Worm (Caenorhabditis elegans) whole organism, L1 larva: ENCODE results near the gene EEED8.12.

Experiments
- C16A3.4 ChIP-seq: fragments of 150-350 bp; optimal IDR thresholded peaks from 2 replicates; lab custom pipeline; 2014; ENCODE audit warnings: missing biosample characterization, missing genetic modification characterization
- C34B4.2 ChIP-seq: sonication (generic microtip); optimal IDR thresholded peaks from 2 replicates; lab custom pipeline; 2017; ENCODE audit warnings: mild to moderate bottlenecking, missing genetic modification characterization, missing compliant biosample characterization
- blmp-1 ChIP-seq: fragments of 150-350 bp; optimal IDR thresholded peaks from 2 replicates; lab custom pipeline; 2014; ENCODE audit warnings: missing biosample characterization, missing genetic modification characterization
- ceh-82 ChIP-seq, 3 experiments: fragments of 150-350 bp in 1 of 3; sonication (generic microtip) in 2 of 3; optimal IDR thresholded peaks; 2 replicates each; lab custom pipeline; 2014 to 2017; ENCODE audit warnings: missing biosample characterization in 3 of 3, missing genetic modification characterization in 3 of 3
- efl-3 ChIP-seq: fragments of 200-800 bp; sonication (Bioruptor generic); optimal IDR thresholded peaks from 2 replicates; lab custom pipeline; 2018; ENCODE audit warnings: mild to moderate bottlenecking, missing genetic modification characterization, missing compliant biosample characterization
- egl-13 ChIP-seq: sonication (generic microtip); optimal IDR thresholded peaks from 2 replicates; lab custom pipeline; 2016; ENCODE audit warnings: missing genotype, missing genetic modification reagents, missing genetic modification characterization, missing compliant biosample characterization
- egl-27 ChIP-seq, 2 experiments: fragments of 150-350 bp in 1 of 2; sonication (generic microtip); optimal IDR thresholded peaks; 3 replicates each; lab custom pipeline; 2017 to 2018; ENCODE audit warnings: missing biosample characterization in 2 of 2, missing genetic modification characterization in 2 of 2, missing genetic modification reagents in 2 of 2
- fkh-10 ChIP-seq: sonication (generic microtip); optimal IDR thresholded peaks from 2 replicates; lab custom pipeline; 2017; ENCODE audit warnings: missing biosample characterization, missing genetic modification reagents, missing genetic modification characterization
- grh-1 ChIP-seq: fragments of 200-800 bp; sonication (Bioruptor generic); IDR thresholded peaks from 2 replicates; pipeline ENCODE4 v1.3.6; 2022; ENCODE audit warnings: missing genetic modification reagents, missing genetic modification characterization, missing compliant biosample characterization
- irx-1 ChIP-seq: sonication (generic microtip); optimal IDR thresholded peaks from 2 replicates; lab custom pipeline; 2016; ENCODE audit warnings: missing genetic modification characterization, missing compliant biosample characterization
- isw-1 ChIP-seq: fragments of 200-800 bp; sonication (Bioruptor generic); IDR thresholded peaks from 2 replicates; pipeline ENCODE4 v1.3.6; 2022; ENCODE audit warnings: missing genetic modification characterization, missing compliant biosample characterization
- jun-1 ChIP-seq: fragments of 150-350 bp; optimal IDR thresholded peaks from 2 replicates; lab custom pipeline; 2014; ENCODE audit warnings: missing biosample characterization, missing genetic modification reagents, missing genetic modification characterization
- lin-14 ChIP-seq: fragments of 200-800 bp; sonication (Bioruptor generic); optimal IDR thresholded peaks from 2 replicates; lab custom pipeline; 2018; ENCODE audit warnings: mild to moderate bottlenecking, missing genetic modification characterization, moderate library complexity, missing compliant biosample characterization
- lsy-2 ChIP-seq, 2 experiments: fragments of 150-350 bp; optimal IDR thresholded peaks; 2 replicates each; lab custom pipeline; 2014; ENCODE audit warnings: missing biosample characterization in 2 of 2, missing genetic modification characterization in 2 of 2
- mep-1 ChIP-seq: fragments of 150-350 bp; optimal IDR thresholded peaks from 2 replicates; lab custom pipeline; 2014; ENCODE audit warnings: missing biosample characterization, missing genetic modification characterization
- nhr-20 ChIP-seq: sonication (generic microtip); optimal IDR thresholded peaks from 2 replicates; lab custom pipeline; 2016; ENCODE audit warnings: mild to moderate bottlenecking, missing genetic modification characterization, missing compliant biosample characterization
- nhr-47 ChIP-seq: sonication (generic microtip); optimal IDR thresholded peaks from 2 replicates; lab custom pipeline; 2016; ENCODE audit warnings: mild to moderate bottlenecking, missing genetic modification characterization, moderate library complexity, missing compliant biosample characterization
- nhr-71 ChIP-seq: sonication (generic microtip); optimal IDR thresholded peaks from 2 replicates; lab custom pipeline; 2016; ENCODE audit warnings: mild to moderate bottlenecking, missing genetic modification characterization, moderate library complexity, missing compliant biosample characterization
- pag-3 ChIP-seq: sonication (generic microtip); optimal IDR thresholded peaks from 2 replicates; lab custom pipeline; 2017; ENCODE audit warnings: missing genetic modification characterization, mild to moderate bottlenecking, missing compliant biosample characterization, antibody characterized with exemption, borderline replicate concordance; ENCODE audit not compliant: insufficient read depth
- snpc-4 ChIP-seq: fragments of 150-350 bp; optimal IDR thresholded peaks from 2 replicates; lab custom pipeline; 2014; ENCODE audit warnings: missing biosample characterization, missing genetic modification characterization
- swsn-7 ChIP-seq: sonication (generic microtip); optimal IDR thresholded peaks from 2 replicates; lab custom pipeline; 2016; ENCODE audit warnings: missing genetic modification characterization, missing compliant biosample characterization
- unc-130 ChIP-seq: fragments of 150-350 bp; optimal IDR thresholded peaks from 2 replicates; lab custom pipeline; 2017; ENCODE audit warnings: missing biosample characterization, missing genetic modification characterization, inconsistent platforms
- unc-86 ChIP-seq: sonication (generic microtip); optimal IDR thresholded peaks from 2 replicates; lab custom pipeline; 2016; ENCODE audit warnings: missing genetic modification characterization, missing compliant biosample characterization
- xbp-1 ChIP-seq: sonication (generic microtip); optimal IDR thresholded peaks from 2 replicates; lab custom pipeline; 2016; ENCODE audit warnings: missing genetic modification characterization, missing compliant biosample characterization
- zip-4 ChIP-seq: fragments of 200-800 bp; sonication (Bioruptor generic); optimal IDR thresholded peaks from 2 replicates; lab custom pipeline; 2018; ENCODE audit warnings: mild to moderate bottlenecking, missing genetic modification characterization, moderate library complexity, missing compliant biosample characterization

The EEED8.12 gene

DNA sequence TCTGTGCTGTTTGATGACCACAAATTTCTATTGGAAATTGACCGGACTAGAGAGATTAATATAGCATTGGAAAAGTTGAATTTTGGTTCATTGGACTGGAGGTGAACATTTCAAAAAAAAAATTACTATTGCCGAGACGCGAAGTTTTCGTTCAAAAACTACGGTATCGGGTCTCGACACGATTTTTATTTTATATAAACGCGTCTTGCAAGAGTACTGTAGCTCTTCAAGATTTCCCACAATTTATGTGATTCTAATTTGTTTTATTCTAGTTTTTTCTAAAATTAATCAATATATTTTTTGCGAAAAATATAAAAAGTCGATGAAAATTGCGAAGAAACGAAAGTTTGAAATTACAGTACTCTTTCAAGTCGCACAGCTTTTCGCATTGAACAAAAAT, 38.2 kb downstream of the EEED8.12 start, which contains the start of gene F09E5.12:
TSS of gene F09E5.12 (minus strand) at position 101 of the 400 bp plus-strand sequence.
- TF ChIP-seq grh-1 (GFP tag; lab: Robert Waterston, UW): no peak
- TF ChIP-seq nhr-47 (tag; lab: Kevin White, UChicago): no peak
- no peak for TF ChIP-seq isw-1 (GFP tag; lab: Robert Waterston, UW)
- TF ChIP-seq, all 84 proteins: peak for 0

DNA sequence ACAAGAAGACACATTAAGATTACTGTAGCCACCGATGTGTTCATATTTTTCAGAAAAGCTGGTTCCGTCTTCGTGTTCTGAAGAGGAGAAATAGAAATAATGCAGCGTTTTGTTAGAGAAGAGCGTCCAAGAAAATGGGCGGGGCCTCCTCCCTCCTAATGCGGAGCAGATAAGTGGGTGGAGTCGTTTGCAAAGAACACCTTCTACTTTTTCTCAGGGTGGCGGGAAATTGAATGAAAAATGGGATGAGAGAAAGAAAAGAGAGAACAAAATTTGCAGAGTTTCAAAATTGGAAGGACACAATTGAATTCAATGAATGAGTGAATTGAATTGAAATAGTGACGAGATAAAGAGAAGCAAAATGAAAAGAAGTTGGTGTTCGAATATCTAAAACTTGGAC, 43.2 kb downstream of the EEED8.12 start, which contains the start of gene F09E5.16:
TSS of gene F09E5.16 (minus strand) at position 101 of the 400 bp plus-strand sequence.
- TF ChIP-seq lin-14 (GFP tag; lab: Kevin White, UChicago) (peak; percentile 9), egl-27 (tag; optimal IDR thresholded peaks at IDR 0.05; lab: Kevin White, UChicago) (no peak)

DNA sequence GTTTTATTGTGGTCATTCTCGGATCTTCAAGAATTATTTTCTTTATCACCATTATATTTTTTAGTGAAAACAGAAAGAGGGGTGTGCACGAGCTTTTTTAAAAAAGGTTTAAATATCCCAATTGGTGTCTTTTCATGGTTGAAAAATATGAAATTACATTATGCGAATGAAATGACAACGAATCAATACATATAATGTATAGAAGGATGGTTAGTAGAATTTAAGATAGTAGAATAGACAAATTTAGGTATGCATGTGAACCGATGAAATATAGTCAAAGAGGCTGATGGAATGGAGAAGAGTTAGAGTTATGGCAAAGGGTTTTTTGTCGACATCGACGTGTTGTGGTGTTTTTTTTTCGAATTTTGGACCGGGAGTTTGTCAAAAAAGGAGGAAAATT, 44.3 kb downstream of the EEED8.12 start:
- TF ChIP-seq efl-3 (GFP tag; lab: Kevin White, UChicago) (no peak), unc-130 (tag; lab: Kevin White, UChicago) (no peak), C34B4.2 (no peak), snpc-4 (no peak), swsn-7 (tag; lab: Kevin White, UChicago) (no peak), unc-86 (tag; lab: Kevin White, UChicago) (no peak), blmp-1 (tag; lab: Kevin White, UChicago) (no peak), C16A3.4 (tag; lab: Kevin White, UChicago) (no peak), nhr-20 (tag; lab: Kevin White, UChicago) (no peak), lsy-2 (tag; optimal IDR thresholded peaks at IDR 0.05; lab: Kevin White, UChicago) (no peak), egl-13 (tag; lab: Kevin White, UChicago) (no peak), xbp-1 (tag; lab: Kevin White, UChicago) (no peak), nhr-71 (tag; lab: Kevin White, UChicago) (no peak), fkh-10 (GFP tag; lab: Kevin White, UChicago) (no peak), pag-3 (tag; lab: Kevin White, UChicago) (no peak), irx-1 (tag; lab: Kevin White, UChicago) (no peak), ceh-82 (tag; optimal IDR thresholded peaks at IDR 0.05; lab: Kevin White, UChicago) (no peak), mep-1 (tag; lab: Kevin White, UChicago) (no peak), jun-1 (tag; lab: Kevin White, UChicago) (no peak)

DNA sequence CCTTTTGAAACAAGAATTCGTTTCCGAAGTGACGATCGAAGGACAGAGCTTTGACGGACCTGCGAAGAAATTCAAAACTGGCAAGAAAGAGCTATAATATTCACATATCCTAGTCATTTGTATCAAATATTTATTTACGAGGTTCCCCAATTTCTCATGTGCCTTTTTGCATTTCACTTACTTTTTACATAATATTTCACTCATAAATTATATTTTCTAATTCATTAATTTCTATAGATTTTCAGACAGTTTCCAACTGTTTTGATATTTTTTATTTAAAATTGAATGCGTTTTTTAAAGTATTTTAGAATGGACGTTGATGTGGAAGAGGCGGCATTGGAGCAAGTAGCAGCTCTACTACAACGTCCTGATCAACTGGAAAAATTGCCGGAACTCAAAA, 49.6 kb downstream of the EEED8.12 start, which contains the start of gene sec-6:
TSS of gene sec-6 (plus strand) at position 301 of the 400 bp plus-strand sequence.
- no peak for TF ChIP-seq zip-4 (GFP tag; lab: Kevin White, UChicago)
